1 fruit fly cellular context compared by ENCODE assay signal in genomic region chr3L:7976081-7976483, dm6.
TF ChIP-seq lines count a peak whose summit lies in the region.

Gene HP4, minus strand, starts transcription at chr3L:7976154.
Gene CG8209, plus strand, starts transcription at chr3L:7976406.

TF ChIP-seq in whole organism, embryonic, 481 proteins besides CTCF, POLR2A, EP300 and RAD21 (continued from another document and continues in another):
- TF ChIP-seq sens (GFP tag; lab: Kevin White, UChicago) (peak; percentile 88), cato (GFP tag; optimal IDR thresholded peaks at IDR 0.05; lab: Kevin White, UChicago; ENCODE audit: borderline replicate concordance) (peak; percentile 60), CG18619 (GFP tag; optimal IDR thresholded peaks at IDR 0.05; lab: Kevin White, UChicago) (peak; percentile 58), CG6854 (GFP tag; optimal IDR thresholded peaks at IDR 0.05; lab: Kevin White, UChicago) (peak; percentile 54), Vsx1 (GFP tag; optimal IDR thresholded peaks at IDR 0.05; lab: Kevin White, UChicago) (peak; percentile 64), Eip74EF (GFP tag; optimal IDR thresholded peaks at IDR 0.05; lab: Kevin White, UChicago) (peak in 1 of 2 experiments; percentile 63), ems (GFP tag; optimal IDR thresholded peaks at IDR 0.05; lab: Kevin White, UChicago) (peak; percentile 54), CG8924 (tag; optimal IDR thresholded peaks at IDR 0.05; lab: Kevin White, UChicago) (peak; percentile 89), Rfx (GFP tag; IDR thresholded peaks at IDR 0.05; lab: Robert Waterston, UW) (peak; percentile 92), CG9932 (GFP tag; IDR thresholded peaks at IDR 0.05; lab: Robert Waterston, UW) (peak; percentile 92), Side (GFP tag; optimal IDR thresholded peaks at IDR 0.05; lab: Kevin White, UChicago) (peak; percentile 57), HLH54F (GFP tag; optimal IDR thresholded peaks at IDR 0.05; lab: Kevin White, UChicago) (peak; percentile 67), D (optimal IDR thresholded peaks at IDR 0.05; lab: Kevin White, UChicago) (no peak), D (GFP tag; optimal IDR thresholded peaks at IDR 0.05; lab: Kevin White, UChicago) (peak; percentile 76), tup (GFP tag; optimal IDR thresholded peaks at IDR 0.05; lab: Kevin White, UChicago) (peak; percentile 45), nom (GFP tag; optimal IDR thresholded peaks at IDR 0.05; lab: Kevin White, UChicago) (peak; percentile 65), ham (GFP tag; IDR thresholded peaks at IDR 0.05; lab: Robert Waterston, UW) (no peak), CG34224 (GFP tag; IDR thresholded peaks at IDR 0.05; lab: Robert Waterston, UW; ENCODE audit: partially characterized antibody) (peak; percentile 92), NC2α (GFP tag; optimal IDR thresholded peaks at IDR 0.05; lab: Kevin White, UChicago) (no peak), salm (tag; optimal IDR thresholded peaks at IDR 0.05; lab: Kevin White, UChicago) (peak; percentile 59), CG3281 (GFP tag; optimal IDR thresholded peaks at IDR 0.05; lab: Kevin White, UChicago) (peak; percentile 82), CG4617 (GFP tag; optimal IDR thresholded peaks at IDR 0.05; lab: Kevin White, UChicago; ENCODE audit: borderline replicate concordance) (peak; percentile 45), hb (GFP tag; IDR thresholded peaks at IDR 0.05; lab: Robert Waterston, UW; ENCODE audit: partially characterized antibody) (peak; percentile 88), psq (GFP tag; optimal IDR thresholded peaks at IDR 0.05; lab: Kevin White, UChicago) (peak; percentile 67), CG12236 (GFP tag; optimal IDR thresholded peaks at IDR 0.05; lab: Kevin White, UChicago) (no peak), CG13123 (GFP tag; optimal IDR thresholded peaks at IDR 0.05; lab: Kevin White, UChicago) (peak; percentile 67), CG9609 (GFP tag; optimal IDR thresholded peaks at IDR 0.05; lab: Kevin White, UChicago) (peak; percentile 41), NFAT (GFP tag; IDR thresholded peaks at IDR 0.05; lab: Robert Waterston, UW) (peak; percentile 76; the same call in 1 of the 2 replicates), CG7372 (GFP tag; IDR thresholded peaks at IDR 0.05; lab: Robert Waterston, UW) (peak; percentile 82), kah (GFP tag; optimal IDR thresholded peaks at IDR 0.05; lab: Kevin White, UChicago) (peak; percentile 57), CG8388 (GFP tag; optimal IDR thresholded peaks at IDR 0.05; lab: Kevin White, UChicago) (peak; percentile 86), BtbVII (GFP tag; optimal IDR thresholded peaks at IDR 0.05; lab: Kevin White, UChicago) (peak; percentile 70), D19B (GFP tag; optimal IDR thresholded peaks at IDR 0.05; lab: Kevin White, UChicago) (peak; percentile 55), cad (GFP tag; optimal IDR thresholded peaks at IDR 0.05; lab: Kevin White, UChicago) (no peak), kay (GFP tag; optimal IDR thresholded peaks at IDR 0.05; lab: Kevin White, UChicago) (peak; percentile 63), ttk (GFP tag; IDR thresholded peaks at IDR 0.05; lab: Robert Waterston, UW) (peak; percentile 83), Nf-YA (GFP tag; IDR thresholded peaks at IDR 0.05; lab: Robert Waterston, UW) (peak; percentile 49; the same call in 1 of the 2 replicates), CG14860 (GFP tag; IDR thresholded peaks at IDR 0.05; lab: Robert Waterston, UW; ENCODE audit: partially characterized antibody) (peak; percentile 91), CG10543 (GFP tag; optimal IDR thresholded peaks at IDR 0.05; lab: Kevin White, UChicago) (peak; percentile 81), BEAF-32 (GFP tag; optimal IDR thresholded peaks at IDR 0.05; lab: Kevin White, UChicago) (peak; percentile 85), sna (GFP tag; IDR thresholded peaks at IDR 0.05; lab: Robert Waterston, UW; ENCODE audit: partially characterized antibody) (peak; percentile 96), sisA (GFP tag; IDR thresholded peaks at IDR 0.05; lab: Robert Waterston, UW) (peak; percentile 86), Dref (GFP tag; IDR thresholded peaks at IDR 0.05; lab: Robert Waterston, UW) (peak; percentile 70), CG10959 (GFP tag; IDR thresholded peaks at IDR 0.05; lab: Robert Waterston, UW) (peak; percentile 56; the same call in 1 of the 2 replicates), CG10366 (GFP tag; IDR thresholded peaks at IDR 0.05; lab: Robert Waterston, UW) (peak; percentile 81), Dbx (GFP tag; IDR thresholded peaks at IDR 0.05; lab: Robert Waterston, UW) (peak; percentile 91), tio (GFP tag; optimal IDR thresholded peaks at IDR 0.05; lab: Kevin White, UChicago) (no peak), sima (GFP tag; optimal IDR thresholded peaks at IDR 0.05; lab: Kevin White, UChicago) (no peak), row (GFP tag; IDR thresholded peaks at IDR 0.05; lab: Robert Waterston, UW) (peak; percentile 95), CG2199 (GFP tag; IDR thresholded peaks at IDR 0.05; lab: Robert Waterston, UW) (no peak), CG7786 (GFP tag; optimal IDR thresholded peaks at IDR 0.05; lab: Kevin White, UChicago) (peak; percentile 47), CG1792 (GFP tag; optimal IDR thresholded peaks at IDR 0.05; lab: Kevin White, UChicago) (peak; percentile 23), CG6683 (GFP tag; optimal IDR thresholded peaks at IDR 0.05; lab: Kevin White, UChicago) (peak; percentile 75), dmrt99B (tag; optimal IDR thresholded peaks at IDR 0.05; lab: Kevin White, UChicago) (peak; percentile 80), ind (GFP tag; optimal IDR thresholded peaks at IDR 0.05; lab: Kevin White, UChicago) (peak; percentile 82), Fer3 (tag; optimal IDR thresholded peaks at IDR 0.05; lab: Kevin White, UChicago) (peak; percentile 76), Sox100B (GFP tag; optimal IDR thresholded peaks at IDR 0.05; lab: Kevin White, UChicago) (peak; percentile 83), CG16815 (GFP tag; optimal IDR thresholded peaks at IDR 0.05; lab: Kevin White, UChicago) (peak; percentile 67), sens-2 (GFP tag; IDR thresholded peaks at IDR 0.05; lab: Robert Waterston, UW) (no peak), CG2129 (GFP tag; IDR thresholded peaks at IDR 0.05; lab: Robert Waterston, UW; ENCODE audit: partially characterized antibody) (peak; percentile 96), CG4820 (GFP tag; optimal IDR thresholded peaks at IDR 0.05; lab: Kevin White, UChicago) (peak; percentile 73), CHES-1-like (GFP tag; optimal IDR thresholded peaks at IDR 0.05; lab: Kevin White, UChicago) (no peak), unpg (GFP tag; optimal IDR thresholded peaks at IDR 0.05; lab: Kevin White, UChicago) (peak; percentile 83), Blimp-1 (GFP tag; optimal IDR thresholded peaks at IDR 0.05; lab: Kevin White, UChicago) (peak; percentile 82), aop (GFP tag; IDR thresholded peaks at IDR 0.05; lab: Robert Waterston, UW) (peak; percentile 37; the same call in 1 of the 2 replicates), Rx (GFP tag; IDR thresholded peaks at IDR 0.05; lab: Robert Waterston, UW) (peak; percentile 63), fd3F (GFP tag; optimal IDR thresholded peaks at IDR 0.05; lab: Kevin White, UChicago) (peak; percentile 74), CG4282 (GFP tag; optimal IDR thresholded peaks at IDR 0.05; lab: Kevin White, UChicago) (no peak), CG10462 (GFP tag; optimal IDR thresholded peaks at IDR 0.05; lab: Kevin White, UChicago) (peak; percentile 49), NC2β (GFP tag; optimal IDR thresholded peaks at IDR 0.05; lab: Kevin White, UChicago) (peak; percentile 18), gem (tag; optimal IDR thresholded peaks at IDR 0.05; lab: Kevin White, UChicago) (peak; percentile 93), twi (tag; optimal IDR thresholded peaks at IDR 0.05; lab: Kevin White, UChicago) (peak; percentile 60), tap (tag; optimal IDR thresholded peaks at IDR 0.05; lab: Kevin White, UChicago) (peak; percentile 52), Ets97D (GFP tag; optimal IDR thresholded peaks at IDR 0.05; lab: Kevin White, UChicago) (peak; percentile 32), Hr3 (GFP tag; optimal IDR thresholded peaks at IDR 0.05; lab: Kevin White, UChicago) (peak; percentile 87), CG15073 (GFP tag; optimal IDR thresholded peaks at IDR 0.05; lab: Kevin White, UChicago) (no peak), CG3995 (GFP tag; optimal IDR thresholded peaks at IDR 0.05; lab: Kevin White, UChicago) (peak; percentile 29), unc-4 (GFP tag; IDR thresholded peaks at IDR 0.05; lab: Robert Waterston, UW; ENCODE audit: partially characterized antibody) (peak; percentile 95), chm (GFP tag; IDR thresholded peaks at IDR 0.05; lab: Robert Waterston, UW) (peak; percentile 72), Six4 (GFP tag; optimal IDR thresholded peaks at IDR 0.05; lab: Kevin White, UChicago) (peak; percentile 63), CG17361 (GFP tag; IDR thresholded peaks at IDR 0.05; lab: Robert Waterston, UW) (peak; percentile 89), CG1647 (GFP tag; optimal IDR thresholded peaks at IDR 0.05; lab: Kevin White, UChicago) (peak; percentile 41), wor (GFP tag; IDR thresholded peaks at IDR 0.05; lab: Robert Waterston, UW) (peak; percentile 67), CG11723 (GFP tag; optimal IDR thresholded peaks at IDR 0.05; lab: Kevin White, UChicago) (peak; percentile 64), CG13624 (GFP tag; optimal IDR thresholded peaks at IDR 0.05; lab: Kevin White, UChicago) (peak; percentile 50), da (GFP tag; optimal IDR thresholded peaks at IDR 0.05; lab: Kevin White, UChicago) (peak; percentile 42), CG30020 (tag; optimal IDR thresholded peaks at IDR 0.05; lab: Kevin White, UChicago) (peak; percentile 77), jing (GFP tag; optimal IDR thresholded peaks at IDR 0.05; lab: Kevin White, UChicago) (peak; percentile 38), Abd-B (GFP tag; optimal IDR thresholded peaks at IDR 0.05; lab: Kevin White, UChicago) (peak; percentile 84), CG4707 (GFP tag; optimal IDR thresholded peaks at IDR 0.05; lab: Kevin White, UChicago) (peak; percentile 37), CG16779 (GFP tag; IDR thresholded peaks at IDR 0.05; lab: Robert Waterston, UW) (no peak), dan (GFP tag; IDR thresholded peaks at IDR 0.05; lab: Robert Waterston, UW) (no peak), CG14441 (GFP tag; IDR thresholded peaks at IDR 0.05; lab: Robert Waterston, UW) (peak; percentile 84), CG31365 (tag; optimal IDR thresholded peaks at IDR 0.05; lab: Kevin White, UChicago) (no peak), ac (GFP tag; optimal IDR thresholded peaks at IDR 0.05; lab: Kevin White, UChicago) (no peak), p53 (GFP tag; optimal IDR thresholded peaks at IDR 0.05; lab: Kevin White, UChicago) (no peak), jumu (GFP tag; optimal IDR thresholded peaks at IDR 0.05; lab: Kevin White, UChicago) (peak; percentile 64), croc (GFP tag; conservative IDR thresholded peaks at IDR 0.05; lab: Robert Waterston, UW) (peak; percentile 71), Taf1 (GFP tag; IDR thresholded peaks at IDR 0.05; lab: Robert Waterston, UW) (peak; percentile 61; the same call in 1 of the 2 replicates), CG15479 (GFP tag; optimal IDR thresholded peaks at IDR 0.05; lab: Kevin White, UChicago) (no peak), CG10209 (GFP tag; optimal IDR thresholded peaks at IDR 0.05; lab: Kevin White, UChicago) (peak; percentile 83), toy (GFP tag; IDR thresholded peaks at IDR 0.05; lab: Robert Waterston, UW) (peak; percentile 49; the same call in 1 of the 2 replicates), Sin3A (optimal IDR thresholded peaks at IDR 0.05; lab: Kevin White, UChicago) (no peak), CG8765 (GFP tag; IDR thresholded peaks at IDR 0.05; lab: Robert Waterston, UW) (peak; percentile 76), CG9817 (tag; optimal IDR thresholded peaks at IDR 0.05; lab: Kevin White, UChicago) (peak; percentile 77), nmo (GFP tag; optimal IDR thresholded peaks at IDR 0.05; lab: Kevin White, UChicago) (peak; percentile 97), Max (GFP tag; optimal IDR thresholded peaks at IDR 0.05; lab: Kevin White, UChicago) (peak; percentile 59), ftz-f1 (GFP tag; optimal IDR thresholded peaks at IDR 0.05; lab: Kevin White, UChicago) (peak; percentile 22), ken (GFP tag; IDR thresholded peaks at IDR 0.05; lab: Robert Waterston, UW) (peak; percentile 75), CG8359 (GFP tag; optimal IDR thresholded peaks at IDR 0.05; lab: Kevin White, UChicago; ENCODE audit: borderline replicate concordance) (peak; percentile 28), CG1832 (GFP tag; optimal IDR thresholded peaks at IDR 0.05; lab: Kevin White, UChicago) (no peak), Tbp (GFP tag; optimal IDR thresholded peaks at IDR 0.05; lab: Kevin White, UChicago) (no peak), CG11398 (GFP tag; optimal IDR thresholded peaks at IDR 0.05; lab: Kevin White, UChicago) (peak; percentile 12), CG3065 (GFP tag; optimal IDR thresholded peaks at IDR 0.05; lab: Kevin White, UChicago) (peak; percentile 49), fu2 (GFP tag; optimal IDR thresholded peaks at IDR 0.05; lab: Kevin White, UChicago) (peak; percentile 48), bbx (GFP tag; IDR thresholded peaks at IDR 0.05; lab: Robert Waterston, UW; ENCODE audit: partially characterized antibody) (peak; percentile 92), CG18262 (tag; optimal IDR thresholded peaks at IDR 0.05; lab: Kevin White, UChicago) (peak; percentile 84), CG5180 (GFP tag; optimal IDR thresholded peaks at IDR 0.05; lab: Kevin White, UChicago) (peak; percentile 51), CG17802 (tag; optimal IDR thresholded peaks at IDR 0.05; lab: Kevin White, UChicago) (peak; percentile 2), CG12071 (GFP tag; optimal IDR thresholded peaks at IDR 0.05; lab: Kevin White, UChicago) (no peak), kni (GFP tag; optimal IDR thresholded peaks at IDR 0.05; lab: Kevin White, UChicago) (no peak), CG7928 (GFP tag; optimal IDR thresholded peaks at IDR 0.05; lab: Kevin White, UChicago) (no peak), inv (GFP tag; IDR thresholded peaks at IDR 0.05; lab: Robert Waterston, UW; ENCODE audit: partially characterized antibody) (peak; percentile 86), Dad (GFP tag; optimal IDR thresholded peaks at IDR 0.05; lab: Kevin White, UChicago) (peak; percentile 52), CG30403 (GFP tag; optimal IDR thresholded peaks at IDR 0.05; lab: Kevin White, UChicago) (peak; percentile 81), Sry-β (GFP tag; optimal IDR thresholded peaks at IDR 0.05; lab: Kevin White, UChicago) (peak; percentile 54), sob (GFP tag; IDR thresholded peaks at IDR 0.05; lab: Robert Waterston, UW) (peak; percentile 92), CG8281 (tag; optimal IDR thresholded peaks at IDR 0.05; lab: Kevin White, UChicago) (peak; percentile 55), Adf1 (GFP tag; IDR thresholded peaks at IDR 0.05; lab: Robert Waterston, UW) (peak; percentile 61), CG4424 (GFP tag; optimal IDR thresholded peaks at IDR 0.05; lab: Kevin White, UChicago) (peak; percentile 84)
